Fruit fly (Drosophila melanogaster): ENCODE results near the gene CG10710.

- peak; percentile 62 for TF ChIP-seq CG6276 (GFP tag; optimal IDR thresholded peaks at IDR 0.05)
- no peak for TF ChIP-seq CG1621 (tag; optimal IDR thresholded peaks at IDR 0.05)
- no peak for TF ChIP-seq Eip75B (GFP tag; optimal IDR thresholded peaks at IDR 0.05)
- 0 out of 3 replicates have a peak, but pooled peaks have one; percentile 10 for TF ChIP-seq eg (GFP tag; IDR thresholded peaks at IDR 0.05)
- TF ChIP-seq cyc (GFP tag; optimal IDR thresholded peaks at IDR 0.05) = no peak
- TF ChIP-seq Blimp-1 (GFP tag; optimal IDR thresholded peaks at IDR 0.05) = no peak
- no peak for TF ChIP-seq pdm3 (GFP tag; optimal IDR thresholded peaks at IDR 0.05)
- no peak for TF ChIP-seq CG4318 (GFP tag; optimal IDR thresholded peaks at IDR 0.05)
- TF ChIP-seq Sox14 (GFP tag; optimal IDR thresholded peaks at IDR 0.05) = no peak
- TF ChIP-seq ss (GFP tag; optimal IDR thresholded peaks at IDR 0.05) = peak; percentile 50 to 53
- TF ChIP-seq CG8319 (GFP tag; optimal IDR thresholded peaks at IDR 0.05) = no peak
Measured at dm6 chr3L:13486860-13487404, 32.5 kb downstream of the CG10710 start.

All from whole organism, prepupa.